Worm (Caenorhabditis elegans): ENCODE measurements around the gene K12H6.7.

- TF ChIP-seq ztf-11 (tag; optimal IDR thresholded peaks at IDR 0.05) (no peak), Y116A8C.19 (tag; optimal IDR thresholded peaks at IDR 0.05; ENCODE audit: borderline replicate concordance) (no peak), lsy-2 (tag; optimal IDR thresholded peaks at IDR 0.05) (no peak), egl-27 (tag; optimal IDR thresholded peaks at IDR 0.05) (no peak), nhr-11 (tag; optimal IDR thresholded peaks at IDR 0.05) (no peak), nhr-76 (tag; optimal IDR thresholded peaks at IDR 0.05) (no peak)
Measured at ce11 chrII:2867701-2868100, 30.9 kb upstream of the K12H6.7 start, which contains the start of gene Y110A2AL.2.
